Fruit fly (Drosophila melanogaster): ENCODE data around the gene GstD1.

Gene GstD1

dm6 chr3R:12356044-12356443 is 13.0 kb downstream of the GstD1 start, which contains the start of gene MBD-R2 (continued):
- TF ChIP-seq stwl (tag; optimal IDR thresholded peaks at IDR 0.05) = peak; percentile 65
- TF ChIP-seq CG2116 (GFP tag; optimal IDR thresholded peaks at IDR 0.05) = peak; percentile 60
- TF ChIP-seq dmrt99B (tag; optimal IDR thresholded peaks at IDR 0.05) = no peak
- peak; percentile 41 for TF ChIP-seq CG10267 (tag; optimal IDR thresholded peaks at IDR 0.05)
- peak; percentile 23 for TF ChIP-seq nmo (GFP tag; optimal IDR thresholded peaks at IDR 0.05)
- TF ChIP-seq HmgZ (tag; optimal IDR thresholded peaks at IDR 0.05) = peak; percentile 47
- TF ChIP-seq CG17328 (GFP tag; IDR thresholded peaks at IDR 0.05) = 0 out of 2 replicates have a peak, but pooled peaks have one; percentile 27
- peak; percentile 38 for TF ChIP-seq CG2712 (tag; optimal IDR thresholded peaks at IDR 0.05)
- TF ChIP-seq fru (optimal IDR thresholded peaks at IDR 0.05) = no peak
- no peak for TF ChIP-seq p53 (GFP tag; optimal IDR thresholded peaks at IDR 0.05)
- TF ChIP-seq E2f2 (GFP tag; IDR thresholded peaks at IDR 0.05) = peak; percentile 71
- TF ChIP-seq gcm (GFP tag; optimal IDR thresholded peaks at IDR 0.05) = peak; percentile 1
- peak; percentile 62; the same call in 1 of the 2 replicates for TF ChIP-seq inv (GFP tag; IDR thresholded peaks at IDR 0.05; ENCODE audit: partially characterized antibody)
- peak in 1 of 2 experiments; percentile 3 for TF ChIP-seq Hr51 (GFP tag; optimal IDR thresholded peaks at IDR 0.05)
- peak; percentile 69 for TF ChIP-seq row (GFP tag; IDR thresholded peaks at IDR 0.05)
- TF ChIP-seq Doc3 (GFP tag; IDR thresholded peaks at IDR 0.05; ENCODE audit: partially characterized antibody) = peak; percentile 56; the same call in 2 of the 3 replicates
- TF ChIP-seq CG11723 (GFP tag; optimal IDR thresholded peaks at IDR 0.05) = no peak
- TF ChIP-seq odd (GFP tag; optimal IDR thresholded peaks at IDR 0.05) = no peak
- TF ChIP-seq Dll (GFP tag; IDR thresholded peaks at IDR 0.05; ENCODE audit: partially characterized antibody) = peak; percentile 78
- TF ChIP-seq CG6791 (GFP tag; IDR thresholded peaks at IDR 0.05; ENCODE audit: partially characterized antibody) = 0 out of 3 replicates have a peak, but pooled peaks have one; percentile 34
- TF ChIP-seq CoRest (tag; optimal IDR thresholded peaks at IDR 0.05) = peak; percentile 19
- TF ChIP-seq mld (GFP tag; IDR thresholded peaks at IDR 0.05; ENCODE audit: partially characterized antibody) = 0 out of 3 replicates have a peak, but pooled peaks have one; percentile 48
- no peak for TF ChIP-seq Chrac-16 (GFP tag; optimal IDR thresholded peaks at IDR 0.05)
- TF ChIP-seq CG5953 (GFP tag; IDR thresholded peaks at IDR 0.05) = no peak
- no peak for TF ChIP-seq eve (GFP tag; optimal IDR thresholded peaks at IDR 0.05)
- TF ChIP-seq Dek (tag; optimal IDR thresholded peaks at IDR 0.05) = peak; percentile 30
- peak; percentile 82 for TF ChIP-seq BEAF-32 (GFP tag; optimal IDR thresholded peaks at IDR 0.05)
- TF ChIP-seq Myb (GFP tag; optimal IDR thresholded peaks at IDR 0.05) = peak; percentile 65
- TF ChIP-seq CG13424 (tag; optimal IDR thresholded peaks at IDR 0.05) = peak; percentile 16
- TF ChIP-seq CG1603 (tag; optimal IDR thresholded peaks at IDR 0.05) = peak; percentile 39
- peak; percentile 20 for TF ChIP-seq phol (tag; optimal IDR thresholded peaks at IDR 0.05)
- peak; percentile 69 for TF ChIP-seq CG16813 (GFP tag; IDR thresholded peaks at IDR 0.05; ENCODE audit: partially characterized antibody)
- TF ChIP-seq Opbp (GFP tag; IDR thresholded peaks at IDR 0.05; ENCODE audit: partially characterized antibody) = peak; percentile 80; the same call in 2 of the 3 replicates
- TF ChIP-seq CG8944 (GFP tag; optimal IDR thresholded peaks at IDR 0.05) = no peak
- TF ChIP-seq PHDP (tag; optimal IDR thresholded peaks at IDR 0.05) = peak; percentile 11
- peak in 1 of 2 experiments; percentile 21 for TF ChIP-seq Pdp1 (GFP tag; optimal IDR thresholded peaks at IDR 0.05)
- no peak for TF ChIP-seq CG33557 (GFP tag; optimal IDR thresholded peaks at IDR 0.05)
- no peak for TF ChIP-seq CG3847 (GFP tag; IDR thresholded peaks at IDR 0.05)
- peak; percentile 71 for TF ChIP-seq hbn (GFP tag; IDR thresholded peaks at IDR 0.05; ENCODE audit: partially characterized antibody)
- peak; percentile 14 for TF ChIP-seq Max (GFP tag; optimal IDR thresholded peaks at IDR 0.05)
- TF ChIP-seq CG13287 (GFP tag; IDR thresholded peaks at IDR 0.05; ENCODE audit: partially characterized antibody) = peak; percentile 84
- TF ChIP-seq tna (GFP tag; IDR thresholded peaks at IDR 0.05; ENCODE audit: partially characterized antibody) = peak; percentile 28; the same call in 1 of the 2 replicates
- peak; percentile 94 for TF ChIP-seq CG4617 (GFP tag; optimal IDR thresholded peaks at IDR 0.05; ENCODE audit: borderline replicate concordance)
- peak; percentile 82 for TF ChIP-seq MBD-R2 (GFP tag; IDR thresholded peaks at IDR 0.05)
- TF ChIP-seq Sry-β (GFP tag; optimal IDR thresholded peaks at IDR 0.05) = no peak
- TF ChIP-seq CG7745 (tag; optimal IDR thresholded peaks at IDR 0.05) = no peak
- TF ChIP-seq sens (GFP tag) = peak; percentile 73
- TF ChIP-seq vvl (GFP tag; IDR thresholded peaks at IDR 0.05) = peak; percentile 15; the same call in 1 of the 2 replicates
